Worm (Caenorhabditis elegans): Measurements from ENCODE around the gene M03E7.3.

Gene M03E7.3

ce11 chrV:5580517-5580916 is 34.3 kb upstream of the M03E7.3 start (continued):
- no peak for TF ChIP-seq ZK337.2 (GFP tag; IDR thresholded peaks at IDR 0.05)
- TF ChIP-seq unc-130 (GFP tag; optimal IDR thresholded peaks at IDR 0.05): no peak
- no peak for TF ChIP-seq php-3 (GFP tag; IDR thresholded peaks at IDR 0.05)
- no peak for TF ChIP-seq lir-3 (tag; optimal IDR thresholded peaks at IDR 0.05)
- TF ChIP-seq spr-1 (tag; optimal IDR thresholded peaks at IDR 0.05): no peak
- no peak for TF ChIP-seq tra-1 (GFP tag; IDR thresholded peaks at IDR 0.05)
- no peak for TF ChIP-seq lin-15B (tag; optimal IDR thresholded peaks at IDR 0.05)
- TF ChIP-seq daf-12 (tag; optimal IDR thresholded peaks at IDR 0.05): no peak
- no peak for TF ChIP-seq lin-13 (GFP tag; optimal IDR thresholded peaks at IDR 0.05)
- no peak for TF ChIP-seq T26A8.4 (GFP tag; IDR thresholded peaks at IDR 0.05)
- TF ChIP-seq ceh-20 (GFP tag; IDR thresholded peaks at IDR 0.05): no peak
- TF ChIP-seq ztf-7 (tag; optimal IDR thresholded peaks at IDR 0.05): no peak
- no peak for TF ChIP-seq lin-39 (tag; optimal IDR thresholded peaks at IDR 0.05)
- TF ChIP-seq Y75B8A.6 (GFP tag; IDR thresholded peaks at IDR 0.05): no peak
- TF ChIP-seq dpl-1 (GFP tag; optimal IDR thresholded peaks at IDR 0.05): peak; percentile 43
- TF ChIP-seq ceh-32 (tag; optimal IDR thresholded peaks at IDR 0.05; ENCODE audit: poor library complexity): no peak
- peak; percentile 49 for TF ChIP-seq nhr-28 (tag; optimal IDR thresholded peaks at IDR 0.05)
- no peak for TF ChIP-seq ceh-82 (tag; optimal IDR thresholded peaks at IDR 0.05)
- TF ChIP-seq lin-1 (GFP tag; IDR thresholded peaks at IDR 0.05): no peak
- TF ChIP-seq ceh-44 (GFP tag; IDR thresholded peaks at IDR 0.05): no peak
- no peak for TF ChIP-seq tag-97 (GFP tag; IDR thresholded peaks at IDR 0.05)
- TF ChIP-seq dmd-6 (GFP tag; IDR thresholded peaks at IDR 0.05): no peak
- TF ChIP-seq D1046.2 (GFP tag; IDR thresholded peaks at IDR 0.05): no peak
- no peak for TF ChIP-seq daf-19 (GFP tag; conservative IDR thresholded peaks at IDR 0.05)
- no peak for TF ChIP-seq saeg-2 (GFP tag; IDR thresholded peaks at IDR 0.05)
- TF ChIP-seq hlh-11 (tag; optimal IDR thresholded peaks at IDR 0.05): peak; percentile 40
- peak; percentile 71 for TF ChIP-seq mep-1 (tag; optimal IDR thresholded peaks at IDR 0.05)
- no peak for TF ChIP-seq nhr-42 (GFP tag; IDR thresholded peaks at IDR 0.05)
- TF ChIP-seq nhr-76 (tag; optimal IDR thresholded peaks at IDR 0.05): no peak
- peak; percentile 46 for TF ChIP-seq mxl-3 (GFP tag; optimal IDR thresholded peaks at IDR 0.05)
- no peak for TF ChIP-seq nhr-25 (tag; optimal IDR thresholded peaks at IDR 0.05; ENCODE audit: borderline replicate concordance, insufficient read depth)
- no peak for TF ChIP-seq zfp-2 (tag; optimal IDR thresholded peaks at IDR 0.05)
- TF ChIP-seq ZK546.5 (tag; optimal IDR thresholded peaks at IDR 0.05): no peak
- TF ChIP-seq spr-3 (GFP tag; optimal IDR thresholded peaks at IDR 0.05): no peak

- TF ChIP-seq F10B5.3 (tag; optimal IDR thresholded peaks at IDR 0.05) (no peak), hlh-30 (tag; optimal IDR thresholded peaks at IDR 0.05; ENCODE audit: insufficient read depth) (no peak)
Observed at ce11 chrV:5581312-5581711, 33.5 kb upstream of the M03E7.3 start, which contains the start of gene klc-2. klc-2 (minus strand) TSS chrV:5581412.

ce11 chrV:5582308-5582707 is 32.5 kb upstream of the M03E7.3 start:
- TF ChIP-seq T20F7.1 (GFP tag; optimal IDR thresholded peaks at IDR 0.05): no peak
- TF ChIP-seq F37D6.2 (tag; optimal IDR thresholded peaks at IDR 0.05): no peak
- TF ChIP-seq rbr-2 (tag; optimal IDR thresholded peaks at IDR 0.05): peak; percentile 10
- TF ChIP-seq nhr-48 (tag; optimal IDR thresholded peaks at IDR 0.05): peak; percentile 12
- no peak for TF ChIP-seq set-16 (GFP tag; IDR thresholded peaks at IDR 0.05)
- TF ChIP-seq php-3 (GFP tag; IDR thresholded peaks at IDR 0.05): no peak
- no peak for TF ChIP-seq daf-8 (GFP tag; IDR thresholded peaks at IDR 0.05)
- no peak for TF ChIP-seq cey-2 (tag; optimal IDR thresholded peaks at IDR 0.05; ENCODE audit: borderline replicate concordance, insufficient read depth)
- no peak for TF ChIP-seq hlh-11 (tag; optimal IDR thresholded peaks at IDR 0.05)
- peak; percentile 7 for TF ChIP-seq duxl-1 (tag; optimal IDR thresholded peaks at IDR 0.05; ENCODE audit: poor library complexity)
- 0 out of 2 replicates have a peak, but pooled peaks have one; percentile 28 for TF ChIP-seq madf-9 (GFP tag; conservative IDR thresholded peaks at IDR 0.05)
- no peak for TF ChIP-seq lin-13 (GFP tag; optimal IDR thresholded peaks at IDR 0.05)
- no peak for TF ChIP-seq nhr-76 (tag; optimal IDR thresholded peaks at IDR 0.05)
- no peak for TF ChIP-seq R02D3.7 (tag; optimal IDR thresholded peaks at IDR 0.05)
- peak in 1 of 2 experiments; percentile 19 for TF ChIP-seq lsy-2 (tag; optimal IDR thresholded peaks at IDR 0.05)
- TF ChIP-seq zag-1 (tag; optimal IDR thresholded peaks at IDR 0.05): no peak
- 0 out of 2 replicates have a peak, but pooled peaks have one; percentile 38 for TF ChIP-seq egl-43 (GFP tag; IDR thresholded peaks at IDR 0.05)
